Fruit fly (Drosophila melanogaster): Measurements from ENCODE around the gene CG15199.

Gene CG15199

DNA sequence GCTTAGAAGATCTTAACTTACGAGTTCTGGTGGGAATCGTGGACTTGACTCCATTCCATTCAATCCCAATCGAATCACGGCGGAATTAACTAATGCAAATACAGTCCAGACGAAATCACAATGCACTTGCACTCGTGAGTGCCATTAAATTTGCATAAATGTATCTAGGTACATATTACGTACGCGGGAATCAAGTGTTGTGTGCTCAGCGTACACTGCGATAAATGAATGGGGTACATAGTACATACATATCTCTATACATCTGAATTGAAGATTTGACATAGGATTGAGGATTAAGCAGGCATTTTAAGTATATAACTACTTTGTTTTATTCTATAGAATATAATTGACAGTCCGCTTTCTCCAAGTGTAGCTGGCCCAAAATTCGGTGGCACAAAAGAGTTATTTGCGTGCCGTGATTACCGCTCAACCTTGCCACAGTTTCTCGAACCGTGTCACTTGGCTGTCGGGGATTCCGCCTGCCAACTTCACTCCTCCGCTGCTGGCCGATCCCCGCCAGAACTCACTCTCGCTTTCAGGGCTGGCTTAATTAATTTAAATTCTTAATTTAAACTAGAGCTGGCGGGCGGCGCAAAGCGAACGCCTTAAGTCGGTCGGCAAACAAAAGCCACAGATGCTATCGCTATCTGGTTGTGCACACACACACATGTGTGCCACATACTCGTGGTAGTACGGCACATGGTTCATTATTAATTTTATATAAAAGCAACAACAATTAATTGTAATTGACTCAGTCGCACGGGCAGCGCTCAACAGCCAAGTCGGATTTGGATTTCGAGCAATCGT lies at the start of gene CG15199, which contains the start of gene CG15202:
Gene CG15199 (minus strand): TSS at position 51 of the 807 bp plus-strand sequence.
Gene CG15202 (plus strand): TSS at position 757 of the 807 bp plus-strand sequence.
- peak; percentile 68 for TF ChIP-seq Eip78C (GFP tag)
- TF ChIP-seq CG8319 (GFP tag; optimal IDR thresholded peaks at IDR 0.05) = no peak
- no peak for TF ChIP-seq net (GFP tag; optimal IDR thresholded peaks at IDR 0.05)
- TF ChIP-seq CG6854 (GFP tag; optimal IDR thresholded peaks at IDR 0.05) = no peak
- TF ChIP-seq Sox102F (GFP tag; optimal IDR thresholded peaks at IDR 0.05) = no peak
- peak; percentile 4 for TF ChIP-seq Met (GFP tag; optimal IDR thresholded peaks at IDR 0.05)
- TF ChIP-seq Hr4 (GFP tag; optimal IDR thresholded peaks at IDR 0.05) = no peak
- no peak for TF ChIP-seq CG7368 (GFP tag; optimal IDR thresholded peaks at IDR 0.05)

DNA sequence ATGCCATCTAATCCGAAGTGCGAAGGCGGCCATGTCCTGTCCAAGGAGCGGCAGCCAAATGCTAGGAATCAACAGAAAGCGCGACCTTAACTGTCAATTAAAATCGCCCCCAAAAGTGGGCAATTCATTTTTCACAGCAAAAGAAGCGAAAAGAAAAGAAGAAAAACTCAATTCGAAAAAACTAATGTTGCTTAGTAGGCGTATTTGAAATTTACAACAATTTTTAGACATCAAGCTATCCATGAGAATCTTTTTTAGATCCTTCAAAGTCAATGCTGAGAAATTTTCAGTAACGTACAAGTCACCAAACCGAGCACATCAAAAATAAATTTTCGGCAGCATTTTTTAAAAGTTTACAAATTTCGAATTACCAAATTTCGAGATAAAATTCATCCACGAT lies 41.0 kb upstream of the CG15199 start, which contains the start of gene CG15200:
Gene CG15200 (plus strand): TSS at position 301 of the 400 bp plus-strand sequence.
- TF ChIP-seq spab (GFP tag; optimal IDR thresholded peaks at IDR 0.05) (no peak), svp (GFP tag) (no peak), CG8319 (GFP tag; optimal IDR thresholded peaks at IDR 0.05) (no peak), CG7368 (GFP tag; optimal IDR thresholded peaks at IDR 0.05) (no peak)

DNA sequence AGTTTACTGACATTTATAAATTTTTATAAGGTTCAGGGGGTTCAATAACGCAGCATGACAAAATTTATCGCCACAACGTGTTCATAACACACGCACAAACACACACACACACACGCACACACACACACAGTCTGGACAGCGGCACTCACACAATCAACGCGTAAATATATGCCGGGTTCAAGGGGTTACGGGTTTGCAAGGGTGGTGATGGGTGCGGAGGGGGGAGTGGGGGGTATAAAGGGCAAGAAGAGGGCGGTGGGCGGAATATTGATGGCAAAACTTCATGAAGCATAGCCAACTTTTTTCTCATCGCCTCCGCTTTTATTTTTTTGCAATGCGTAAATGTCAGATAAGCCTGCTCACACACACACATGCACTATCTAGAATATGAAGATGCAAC lies 34.4 kb upstream of the CG15199 start:
- TF ChIP-seq CG16779 (tag; optimal IDR thresholded peaks at IDR 0.05) = no peak
- peak; percentile 23 for TF ChIP-seq svp (GFP tag)

DNA sequence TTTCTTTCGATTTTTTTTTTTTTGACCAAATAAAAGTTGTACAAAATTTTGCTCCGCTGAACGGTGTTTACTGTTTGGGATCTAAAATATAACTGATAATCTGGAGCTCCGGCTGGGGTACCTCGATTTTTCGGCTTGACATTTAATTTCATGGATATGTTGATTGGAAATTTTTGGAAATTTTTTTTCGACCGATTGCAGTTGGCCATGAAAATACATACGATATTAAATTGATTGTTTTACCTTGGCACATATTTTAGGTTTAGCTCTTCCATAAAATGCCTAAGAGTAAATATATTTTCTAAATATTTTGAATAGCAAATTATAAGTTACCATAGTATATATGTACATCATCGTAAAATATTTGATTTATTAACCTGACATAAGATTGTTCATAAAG lies 28.9 kb upstream of the CG15199 start, which contains the start of gene CG1394:
Gene CG1394 (minus strand): TSS at position 101 of the 400 bp plus-strand sequence.
- TF ChIP-seq Hr4 (GFP tag; optimal IDR thresholded peaks at IDR 0.05) (no peak), salr (GFP tag; optimal IDR thresholded peaks at IDR 0.05) (no peak)

DNA sequence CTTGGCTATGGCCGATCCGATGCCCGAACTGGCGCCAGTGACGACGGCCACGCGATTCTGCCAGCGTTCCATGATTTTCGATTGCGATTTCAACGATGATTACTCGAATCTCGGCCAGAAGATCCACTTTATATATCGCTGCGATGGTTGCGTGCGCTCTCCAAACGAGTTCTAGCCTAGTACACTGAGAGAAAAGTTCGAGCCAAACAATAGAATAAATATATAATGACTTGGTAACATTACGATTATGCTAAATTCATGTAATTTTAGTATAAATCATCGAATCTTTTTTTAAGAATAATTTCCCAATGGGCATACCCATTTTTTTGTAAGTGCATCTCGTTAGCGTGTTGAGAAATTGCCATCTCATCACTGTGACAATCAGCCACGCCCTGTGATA lies 27.3 kb upstream of the CG15199 start, which contains the start of gene Antdh:
Gene Antdh (minus strand): TSS at position 101 of the 400 bp plus-strand sequence.
- peak; percentile 12 for TF ChIP-seq CG3919 (GFP tag; optimal IDR thresholded peaks at IDR 0.05)
- no peak for TF ChIP-seq CG8319 (GFP tag; optimal IDR thresholded peaks at IDR 0.05)
- 0 out of 3 replicates have a peak, but pooled peaks have one; percentile 37 for TF ChIP-seq eg (GFP tag; IDR thresholded peaks at IDR 0.05)
- TF ChIP-seq OdsH (GFP tag; optimal IDR thresholded peaks at IDR 0.05) = no peak
- no peak for TF ChIP-seq Ets21C (GFP tag; optimal IDR thresholded peaks at IDR 0.05)
- no peak for TF ChIP-seq Met (GFP tag; optimal IDR thresholded peaks at IDR 0.05)
- TF ChIP-seq Eip93F (GFP tag; optimal IDR thresholded peaks at IDR 0.05) = no peak
- TF ChIP-seq CG10669 (GFP tag; optimal IDR thresholded peaks at IDR 0.05) = no peak
- TF ChIP-seq Eip78C (GFP tag) = peak; percentile 46
- TF ChIP-seq spab (GFP tag; optimal IDR thresholded peaks at IDR 0.05) = no peak
- no peak for TF ChIP-seq CG8119 (GFP tag; IDR thresholded peaks at IDR 0.05)
- no peak for TF ChIP-seq CG6276 (GFP tag; optimal IDR thresholded peaks at IDR 0.05)
- TF ChIP-seq lz (GFP tag; optimal IDR thresholded peaks at IDR 0.05) = no peak
- TF ChIP-seq ss (GFP tag; optimal IDR thresholded peaks at IDR 0.05) = no peak
- TF ChIP-seq acj6 (GFP tag; optimal IDR thresholded peaks at IDR 0.05) = no peak
- TF ChIP-seq CG16779 (tag; optimal IDR thresholded peaks at IDR 0.05) = no peak
- no peak for TF ChIP-seq Sox15 (GFP tag; optimal IDR thresholded peaks at IDR 0.05)
- TF ChIP-seq CG6792 (GFP tag; optimal IDR thresholded peaks at IDR 0.05) = no peak

DNA sequence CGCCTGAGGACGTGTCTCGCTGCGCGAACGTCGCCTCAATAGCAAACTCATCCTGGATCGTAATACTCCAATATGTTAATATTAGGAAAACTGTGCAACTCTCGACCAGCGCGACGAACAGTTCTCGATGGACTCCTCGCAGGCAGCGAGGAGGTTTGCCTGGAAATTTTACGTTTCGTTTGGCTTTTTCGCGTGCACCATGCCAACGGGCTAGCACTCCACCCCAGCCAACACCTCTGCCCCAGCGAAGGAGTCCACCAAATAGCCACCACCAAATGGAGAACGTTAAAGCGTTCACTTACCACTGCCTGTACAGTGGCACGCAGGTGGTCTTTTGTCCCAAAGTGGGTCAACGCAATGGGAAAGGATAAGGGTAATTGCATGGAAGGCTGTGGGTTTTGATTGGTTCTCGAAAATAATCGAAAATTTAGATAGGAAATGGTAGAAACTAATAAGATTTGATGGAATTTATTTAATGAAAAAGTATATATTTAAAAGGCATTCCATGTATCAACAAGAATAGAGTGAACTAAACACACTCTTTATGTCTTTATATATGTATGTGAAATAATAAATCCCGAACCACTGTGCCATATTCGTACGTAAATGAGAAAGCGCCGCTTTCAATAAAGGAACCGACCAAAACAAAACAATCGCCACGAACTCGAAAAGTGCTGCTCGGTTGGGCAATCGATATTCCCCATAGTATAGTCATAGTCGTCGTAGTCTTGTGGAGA lies 18.2 kb upstream of the CG15199 start, which contains the start of gene CG32668:
Gene CG32668 (minus strand): TSS at position 51 of the 737 bp plus-strand sequence.
- TF ChIP-seq ss (GFP tag; optimal IDR thresholded peaks at IDR 0.05) (no peak), CG16779 (tag; optimal IDR thresholded peaks at IDR 0.05) (no peak), Sox102F (GFP tag; optimal IDR thresholded peaks at IDR 0.05) (no peak), OdsH (GFP tag; optimal IDR thresholded peaks at IDR 0.05) (no peak), CG6276 (GFP tag; optimal IDR thresholded peaks at IDR 0.05) (no peak), CG7368 (GFP tag; optimal IDR thresholded peaks at IDR 0.05) (no peak), Eip78C (GFP tag) (peak; percentile 57)
